Fruit fly (Drosophila melanogaster): ENCODE data around the gene Vha16-2.

Gene Vha16-2

DNA sequence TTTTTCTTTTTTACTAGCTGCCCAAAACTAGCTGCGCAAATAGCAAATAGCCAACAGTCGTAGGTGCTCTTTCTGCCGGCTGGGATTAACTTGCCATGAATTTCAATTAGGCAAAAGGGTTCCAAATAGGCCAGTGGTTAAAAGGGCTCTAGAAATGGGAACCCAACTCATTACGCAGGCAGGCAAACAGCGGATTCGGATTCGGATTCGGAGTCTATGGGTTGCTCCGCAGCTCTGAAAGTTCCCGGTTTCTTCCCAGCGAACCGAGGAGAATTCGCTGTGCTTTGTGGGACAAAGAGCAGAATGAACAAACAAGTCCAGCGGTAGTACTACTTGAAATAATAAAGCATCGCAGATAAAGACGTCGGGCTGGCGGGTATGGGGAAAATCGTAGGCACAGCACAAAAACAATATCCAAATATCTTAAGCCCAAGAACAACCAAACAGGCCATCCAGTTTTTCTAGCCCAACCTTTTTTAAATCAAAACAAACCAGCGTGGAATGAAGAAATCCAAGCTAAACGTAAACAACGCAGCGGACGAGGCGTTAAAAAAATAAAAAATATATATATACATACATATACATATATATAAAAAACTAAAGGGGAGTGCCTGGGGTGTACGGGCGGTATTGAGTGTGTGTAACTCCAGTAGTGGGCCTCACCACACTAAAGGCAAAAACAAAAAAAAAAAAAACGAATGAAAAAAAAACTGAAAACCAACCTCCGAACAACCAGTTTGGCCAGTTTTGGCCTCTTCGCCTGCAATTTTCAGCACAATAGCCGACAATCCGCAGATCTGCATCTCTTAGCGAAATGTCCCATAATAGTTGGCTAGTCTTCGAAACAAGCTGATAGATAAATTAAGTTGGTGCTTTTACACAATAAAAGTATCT, 32.6 kb upstream of the Vha16-2 start:
- TF ChIP-seq pan (optimal IDR thresholded peaks at IDR 0.05) (no peak), EcR (GFP tag; optimal IDR thresholded peaks at IDR 0.05) (no peak), usp (GFP tag; optimal IDR thresholded peaks at IDR 0.05) (no peak), psq (optimal IDR thresholded peaks at IDR 0.05) (no peak), Dll (optimal IDR thresholded peaks at IDR 0.05) (no peak), CG8478 (optimal IDR thresholded peaks at IDR 0.05) (no peak)

DNA sequence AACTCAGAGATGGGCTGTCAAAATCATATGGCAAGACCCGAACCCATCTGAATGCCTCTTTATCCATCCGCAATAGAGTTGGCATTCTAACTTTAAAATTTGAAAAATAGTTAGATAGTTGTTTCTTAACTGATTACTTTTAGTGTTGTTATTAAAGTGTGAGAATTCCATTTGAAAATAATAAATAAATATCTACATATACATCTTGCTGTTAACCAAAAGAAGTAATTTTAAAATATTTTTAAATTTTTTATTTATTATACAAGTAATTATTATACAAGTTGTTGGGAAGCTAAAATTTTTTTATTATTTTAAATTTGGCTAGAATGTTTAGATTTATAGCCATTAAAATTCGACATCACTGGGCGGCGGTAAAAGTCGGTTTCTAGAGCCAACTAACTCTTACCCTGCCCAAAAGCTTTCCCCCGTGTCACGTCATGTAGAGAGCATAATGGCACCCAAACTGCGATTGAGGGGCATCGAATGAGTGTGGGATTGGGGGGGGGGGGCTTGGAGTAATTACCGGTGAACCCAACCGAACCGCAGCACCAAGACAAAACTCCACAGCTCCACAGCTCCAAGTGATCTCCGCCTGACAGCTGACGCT, 31.2 kb upstream of the Vha16-2 start:
- TF ChIP-seq EcR (GFP tag; optimal IDR thresholded peaks at IDR 0.05) (no peak), Dll (optimal IDR thresholded peaks at IDR 0.05) (no peak), usp (GFP tag; optimal IDR thresholded peaks at IDR 0.05) (no peak), CG8478 (optimal IDR thresholded peaks at IDR 0.05) (no peak), psq (optimal IDR thresholded peaks at IDR 0.05) (no peak), pan (optimal IDR thresholded peaks at IDR 0.05) (no peak)

DNA sequence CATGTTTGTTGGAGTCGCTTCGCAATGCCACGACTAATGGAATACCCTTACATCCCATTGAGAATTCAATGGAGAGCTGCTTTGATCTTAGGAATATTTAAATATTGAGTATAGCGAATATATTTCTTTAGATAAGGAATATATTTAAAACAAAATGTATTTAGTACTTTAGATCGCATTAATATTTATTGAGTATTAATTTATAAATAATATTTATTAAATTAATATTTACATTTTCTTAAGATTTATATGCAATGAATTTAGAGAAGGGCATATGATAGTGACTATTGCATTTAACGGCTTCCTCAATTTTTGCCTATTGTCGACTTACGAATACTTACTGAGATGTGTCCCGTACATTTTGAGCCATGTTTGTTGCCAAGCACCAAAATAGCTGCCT, 30.6 kb upstream of the Vha16-2 start:
- TF ChIP-seq pan (optimal IDR thresholded peaks at IDR 0.05), result no peak
- TF ChIP-seq EcR (GFP tag; optimal IDR thresholded peaks at IDR 0.05), result no peak
- no peak for TF ChIP-seq usp (GFP tag; optimal IDR thresholded peaks at IDR 0.05)
- TF ChIP-seq CG8478 (optimal IDR thresholded peaks at IDR 0.05), result no peak
- no peak for TF ChIP-seq Dll (optimal IDR thresholded peaks at IDR 0.05)
- no peak for TF ChIP-seq psq (optimal IDR thresholded peaks at IDR 0.05)

DNA sequence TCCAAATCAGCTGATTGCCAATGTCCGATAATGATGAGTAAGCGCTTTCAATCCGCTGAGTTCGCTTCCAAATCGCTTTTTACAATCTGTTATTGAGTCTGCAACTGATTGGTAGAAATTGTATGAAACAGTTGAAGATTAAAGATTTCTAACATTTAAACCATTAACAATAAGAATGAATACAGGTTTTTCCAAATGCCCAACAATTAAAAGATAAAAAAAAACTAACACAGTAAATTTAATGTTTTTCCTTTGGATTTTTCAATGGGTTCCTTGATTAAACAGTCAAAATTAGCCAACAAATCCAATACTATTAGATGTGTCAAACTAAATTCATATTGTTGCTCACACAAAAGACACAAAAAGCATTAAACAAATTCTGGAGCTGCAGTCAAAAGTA, 29.9 kb upstream of the Vha16-2 start, which contains the start of gene CG7557:
TSS of gene CG7557 (plus strand) at position 301 of the 400 bp plus-strand sequence.
- TF ChIP-seq usp (GFP tag; optimal IDR thresholded peaks at IDR 0.05) (no peak), EcR (GFP tag; optimal IDR thresholded peaks at IDR 0.05) (no peak), Dll (optimal IDR thresholded peaks at IDR 0.05) (no peak), CG8478 (optimal IDR thresholded peaks at IDR 0.05) (no peak), psq (optimal IDR thresholded peaks at IDR 0.05) (no peak), pan (optimal IDR thresholded peaks at IDR 0.05) (no peak)

DNA sequence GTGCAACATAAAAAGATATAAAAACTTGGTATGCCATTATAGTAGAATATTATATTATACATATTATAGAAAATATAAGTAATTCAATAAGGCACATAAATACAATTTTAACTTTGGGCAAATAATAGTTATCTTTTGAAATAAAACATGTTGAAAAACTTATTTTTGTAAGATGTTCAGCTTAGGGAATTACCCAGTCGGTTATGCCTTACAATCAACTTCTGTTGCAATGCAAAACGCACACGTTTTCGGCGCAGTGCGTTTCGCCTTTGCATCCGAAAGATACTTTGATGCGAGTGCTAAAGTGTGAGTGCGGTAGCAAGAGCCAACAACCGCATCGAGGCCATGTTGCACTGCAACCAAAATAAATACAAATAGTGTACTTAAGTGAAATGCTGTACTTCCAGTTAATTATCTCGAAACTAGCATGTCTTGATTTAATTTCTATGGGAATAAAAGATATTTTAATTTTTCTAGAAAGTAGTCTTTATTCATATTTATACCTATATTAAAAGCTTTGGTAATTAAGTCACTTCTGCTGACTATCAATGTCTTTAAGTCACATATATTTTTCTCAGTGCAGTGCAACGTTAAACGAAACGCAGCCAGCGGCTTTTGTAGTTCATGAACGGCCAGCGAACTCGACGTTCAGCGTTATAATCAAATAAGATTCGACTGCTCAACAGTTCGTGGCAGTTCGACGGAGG, 27.6 kb upstream of the Vha16-2 start:
- TF ChIP-seq EcR (GFP tag; optimal IDR thresholded peaks at IDR 0.05), result peak in 1 of 2 experiments; percentile 90
- no peak for TF ChIP-seq psq (optimal IDR thresholded peaks at IDR 0.05)

DNA sequence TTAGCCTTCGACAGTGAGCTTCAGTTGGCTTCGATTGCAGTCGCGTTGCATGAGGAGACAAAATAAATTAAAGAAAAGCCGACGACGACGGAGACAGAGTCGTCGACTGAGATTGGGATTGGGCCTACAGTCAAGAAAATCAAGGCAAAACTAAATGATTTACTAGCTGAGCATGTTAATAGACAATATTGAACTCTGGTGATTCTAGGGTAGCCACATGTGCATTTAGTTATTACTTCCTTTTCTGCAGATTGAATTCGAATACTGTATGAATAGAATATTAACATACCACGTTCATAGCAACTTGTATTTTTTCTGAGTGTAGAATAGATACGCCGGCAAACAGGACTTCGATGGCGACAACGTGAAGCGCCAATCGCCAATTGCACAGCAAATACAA, 26.4 kb upstream of the Vha16-2 start:
- TF ChIP-seq CG8478 (optimal IDR thresholded peaks at IDR 0.05) (no peak), psq (optimal IDR thresholded peaks at IDR 0.05) (no peak), pan (optimal IDR thresholded peaks at IDR 0.05) (no peak), usp (GFP tag; optimal IDR thresholded peaks at IDR 0.05) (no peak), EcR (GFP tag; optimal IDR thresholded peaks at IDR 0.05) (no peak), Dll (optimal IDR thresholded peaks at IDR 0.05) (no peak)

DNA sequence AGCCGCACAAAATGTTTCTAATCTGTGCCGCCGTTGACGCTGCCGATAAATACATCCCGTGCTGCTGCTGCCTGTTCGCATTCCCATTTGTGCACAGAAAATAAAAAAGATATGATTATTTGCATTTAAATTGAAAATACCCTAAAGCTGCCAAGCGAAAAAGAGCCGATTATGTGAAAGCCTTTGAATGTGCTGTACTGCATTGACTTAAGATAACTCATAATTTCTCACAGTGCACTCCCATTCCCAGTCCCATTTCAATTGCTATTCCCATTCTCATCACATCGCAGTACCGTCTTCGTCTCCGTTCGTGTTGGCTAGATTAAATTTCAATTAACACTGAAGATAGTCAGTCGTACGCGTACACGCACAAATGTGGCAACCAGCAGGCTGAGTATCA, 25.8 kb upstream of the Vha16-2 start:
- no peak for TF ChIP-seq usp (GFP tag; optimal IDR thresholded peaks at IDR 0.05)
- TF ChIP-seq Dll (optimal IDR thresholded peaks at IDR 0.05), result no peak
- TF ChIP-seq CG8478 (optimal IDR thresholded peaks at IDR 0.05), result no peak
- no peak for TF ChIP-seq psq (optimal IDR thresholded peaks at IDR 0.05)
- no peak for TF ChIP-seq EcR (GFP tag; optimal IDR thresholded peaks at IDR 0.05)
- TF ChIP-seq pan (optimal IDR thresholded peaks at IDR 0.05), result no peak

DNA sequence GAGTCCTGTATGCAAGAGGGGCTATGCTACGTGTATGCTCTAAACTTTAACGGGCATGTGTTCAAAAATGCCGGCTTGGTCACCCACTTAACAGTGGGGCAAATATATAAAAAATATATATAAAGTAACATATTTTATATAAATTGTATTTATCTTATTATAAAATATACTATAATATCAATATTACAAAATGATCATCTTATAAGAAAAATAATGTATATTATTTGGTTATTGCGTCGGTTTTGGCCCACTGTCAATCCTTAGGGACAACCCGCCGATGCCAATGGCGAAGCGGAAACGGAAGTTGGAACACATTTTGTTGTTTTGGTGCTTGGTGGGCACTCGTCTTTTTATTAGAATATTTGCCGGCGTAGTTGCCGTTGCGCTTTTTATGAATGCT, 24.2 kb upstream of the Vha16-2 start:
- TF ChIP-seq CG8478 (optimal IDR thresholded peaks at IDR 0.05) (no peak), psq (optimal IDR thresholded peaks at IDR 0.05) (no peak), EcR (GFP tag; optimal IDR thresholded peaks at IDR 0.05) (no peak), pan (optimal IDR thresholded peaks at IDR 0.05) (no peak), Dll (optimal IDR thresholded peaks at IDR 0.05) (no peak)

DNA sequence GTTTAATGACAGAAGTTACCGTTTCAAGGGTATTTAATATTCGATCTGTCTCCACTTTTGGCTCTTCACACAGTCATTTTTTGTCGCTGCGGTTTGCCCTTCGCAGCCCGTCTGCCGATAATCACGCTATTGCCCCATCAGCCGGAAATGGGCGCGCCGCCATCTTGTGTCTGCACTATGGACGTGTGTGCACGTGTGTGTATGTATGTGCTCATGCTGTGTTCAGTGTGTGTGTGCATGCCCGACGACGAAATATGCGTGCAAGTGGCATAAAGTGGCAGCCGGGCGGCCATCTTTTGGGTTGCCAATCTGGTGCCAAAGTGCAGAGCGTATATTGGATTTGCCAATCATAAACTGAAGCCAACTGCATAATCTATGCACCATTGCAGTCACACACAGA, 20.3 kb upstream of the Vha16-2 start:
- TF ChIP-seq CG8478 (optimal IDR thresholded peaks at IDR 0.05), result no peak
- TF ChIP-seq psq (optimal IDR thresholded peaks at IDR 0.05), result no peak
- no peak for TF ChIP-seq Dll (optimal IDR thresholded peaks at IDR 0.05)
- no peak for TF ChIP-seq pan (optimal IDR thresholded peaks at IDR 0.05)
- no peak for TF ChIP-seq EcR (GFP tag; optimal IDR thresholded peaks at IDR 0.05)
- TF ChIP-seq usp (GFP tag; optimal IDR thresholded peaks at IDR 0.05), result no peak

DNA sequence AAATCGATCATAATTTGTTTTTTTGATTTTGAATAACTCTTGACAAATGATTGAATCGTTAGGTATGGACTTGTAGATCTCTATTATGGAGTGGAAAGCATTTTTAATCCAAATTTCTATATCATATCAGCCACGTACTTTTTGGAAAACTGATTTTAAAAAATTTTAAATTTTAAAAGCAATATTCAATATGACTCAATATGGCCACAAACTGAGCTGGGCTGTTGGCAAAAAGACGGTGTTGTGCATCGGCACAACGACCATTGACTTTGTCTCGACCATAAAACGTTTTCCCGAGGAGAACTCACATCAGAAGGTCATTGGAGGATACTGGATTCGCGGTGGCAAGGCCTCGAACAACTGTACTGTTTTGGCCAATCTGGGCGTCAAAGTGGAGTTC, 16.4 kb upstream of the Vha16-2 start, which contains the start of the genes CG12289 and CG7551:
TSS of gene CG12289 (minus strand) at position 101 of the 400 bp plus-strand sequence.
TSS of gene CG7551 (plus strand) at position 121 of the 400 bp plus-strand sequence.
- TF ChIP-seq CG8478 (optimal IDR thresholded peaks at IDR 0.05) (no peak), usp (GFP tag; optimal IDR thresholded peaks at IDR 0.05) (no peak), psq (optimal IDR thresholded peaks at IDR 0.05) (no peak), pan (optimal IDR thresholded peaks at IDR 0.05) (no peak), EcR (GFP tag; optimal IDR thresholded peaks at IDR 0.05) (no peak), Dll (optimal IDR thresholded peaks at IDR 0.05) (no peak)

DNA sequence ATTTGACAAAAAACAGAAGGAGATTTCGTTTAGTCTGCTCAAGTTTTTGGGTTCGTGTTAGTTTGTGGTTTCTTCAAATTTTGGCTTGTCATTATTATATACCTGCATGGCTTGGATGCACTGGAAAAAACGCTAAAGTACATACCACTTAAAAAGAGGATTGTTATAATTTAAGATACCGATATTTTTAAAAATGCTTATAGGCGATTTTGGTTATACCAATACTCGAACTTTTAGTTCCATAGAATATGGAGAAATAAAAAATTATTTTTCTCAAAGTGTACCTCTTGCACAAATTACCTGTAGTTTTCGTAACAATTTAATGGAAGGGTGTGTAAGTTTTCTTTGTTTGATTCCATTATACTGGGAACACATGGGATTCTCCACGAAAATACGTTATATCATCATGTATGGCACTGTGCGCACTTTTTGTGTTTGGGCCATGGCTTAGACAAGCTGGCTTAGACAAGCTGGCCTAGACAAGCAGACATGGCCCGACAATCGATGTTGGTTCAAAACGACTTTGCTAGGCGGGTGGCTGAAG, 9.3 kb upstream of the Vha16-2 start, which contains the start of gene Fum3:
TSS of gene Fum3 (minus strand) at position 494 of the 544 bp plus-strand sequence.
- TF ChIP-seq Dll (optimal IDR thresholded peaks at IDR 0.05) (no peak), CG8478 (optimal IDR thresholded peaks at IDR 0.05) (no peak), usp (GFP tag; optimal IDR thresholded peaks at IDR 0.05) (no peak), EcR (GFP tag; optimal IDR thresholded peaks at IDR 0.05) (no peak), psq (optimal IDR thresholded peaks at IDR 0.05) (no peak), pan (optimal IDR thresholded peaks at IDR 0.05) (no peak)
